Fruit fly (Drosophila melanogaster) whole organism, embryonic: ENCODE results near the gene CG11698.

ENCODE experiments used
- CG10462 ChIP-seq: fragments of 200-800 bp; sonication (Bioruptor generic); optimal IDR thresholded peaks from 2 replicates; lab custom pipeline; 2016; ENCODE audit warnings: missing biosample characterization, missing genetic modification characterization
- Dfd ChIP-seq, 2 experiments: fragments of >200 bp; optimal IDR thresholded peaks; 2 replicates each; lab custom pipeline; 2017; ENCODE audit warnings: missing biosample characterization in 2 of 2, missing genetic modification characterization in 2 of 2
- Sry-β ChIP-seq: fragments of 200-800 bp; sonication (Bioruptor generic); optimal IDR thresholded peaks from 2 replicates; lab custom pipeline; 2018; ENCODE audit warnings: missing biosample characterization, mild to moderate bottlenecking, missing genetic modification characterization, moderate library complexity

DNA sequence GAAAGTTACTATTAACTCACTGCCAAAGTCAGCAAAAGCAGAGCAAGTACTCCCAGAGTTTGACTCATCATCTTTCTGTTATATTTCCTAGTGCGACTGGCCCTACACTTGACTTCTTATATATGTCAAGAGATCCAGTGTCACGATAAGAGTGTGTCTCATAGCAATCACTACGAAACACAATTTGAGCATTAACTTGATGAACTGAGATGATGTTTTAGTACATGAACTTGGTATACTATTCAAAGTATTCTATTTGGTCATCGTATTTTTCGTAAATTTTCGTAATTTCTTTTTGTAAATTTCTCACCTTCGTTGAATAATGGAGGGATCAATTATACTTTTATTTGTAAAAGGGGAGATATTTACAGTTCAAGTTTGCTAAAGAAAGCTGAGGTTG, 21.5 kb upstream of the CG11698 start, which contains the start of gene CG11672:
- no peak for TF ChIP-seq Sry-β
- no peak for TF ChIP-seq CG10462 (GFP tag; lab: Kevin White, UChicago)
- TF ChIP-seq Dfd (GFP tag; optimal IDR thresholded peaks at IDR 0.05; lab: Kevin White, UChicago): no peak
